Fruit fly (Drosophila melanogaster) whole organism, wandering third instar larva: ENCODE measurements around the gene Snoo.

Experiments used
- Abd-B ChIP-seq: fragments of >200 bp; optimal IDR thresholded peaks from 2 replicates; lab custom pipeline; 2017; ENCODE audit warnings: missing biosample characterization, missing genetic modification characterization
- CG32264 ChIP-seq: fragments of 200-800 bp; sonication (Bioruptor generic); optimal IDR thresholded peaks from 2 replicates; lab custom pipeline; 2016; ENCODE audit warnings: missing biosample characterization, missing genetic modification characterization
- CG9705 ChIP-seq: fragments of 200-800 bp; sonication (Bioruptor generic); optimal IDR thresholded peaks from 2 replicates; lab custom pipeline; 2018; ENCODE audit warnings: missing biosample characterization, mild to moderate bottlenecking, missing genetic modification characterization
- CrebA ChIP-seq: fragments of 200-800 bp; sonication (Bioruptor generic); optimal IDR thresholded peaks from 2 replicates; lab custom pipeline; 2016; ENCODE audit warnings: missing biosample characterization, mild to moderate bottlenecking, missing genetic modification characterization, borderline replicate concordance
- Dfd ChIP-seq: fragments of >200 bp; optimal IDR thresholded peaks from 2 replicates; lab custom pipeline; 2017; ENCODE audit warnings: missing biosample characterization, missing genetic modification characterization
- Dif ChIP-seq: fragments of 200-275, 200-300 bp; sonication (Bioruptor generic); optimal IDR thresholded peaks from 2 replicates; lab custom pipeline; 2018; ENCODE audit warnings: missing biosample characterization, missing genetic modification characterization; ENCODE audit not compliant: partially characterized antibody
- GATAd ChIP-seq: sonication (Bioruptor generic); optimal IDR thresholded peaks from 2 replicates; lab custom pipeline; 2016; ENCODE audit warnings: missing biosample characterization, missing genetic modification characterization
- HLH106 ChIP-seq: fragments of 200-800 bp; optimal IDR thresholded peaks from 3 replicates; lab custom pipeline; 2019; ENCODE audit warnings: missing biosample characterization, mild to moderate bottlenecking, missing genetic modification characterization, moderate library complexity
- Hnf4 ChIP-seq: fragments of 200-800 bp; sonication (Bioruptor generic); optimal IDR thresholded peaks from 2 replicates; lab custom pipeline; 2016; ENCODE audit warnings: missing biosample characterization, mild to moderate bottlenecking, missing genetic modification characterization
- Hr78 ChIP-seq: fragments of >200 bp; optimal IDR thresholded peaks from 2 replicates; lab custom pipeline; 2017; ENCODE audit warnings: missing biosample characterization, missing genetic modification characterization
- Hr83 ChIP-seq: fragments of 200-300 bp; sonication (Bioruptor generic); optimal IDR thresholded peaks from 2 replicates; lab custom pipeline; 2016; ENCODE audit warnings: missing biosample characterization, mild to moderate bottlenecking, missing genetic modification characterization, moderate library complexity; ENCODE audit not compliant: poor library complexity, severe bottlenecking
- Jra ChIP-seq: sonication (Bioruptor generic); optimal IDR thresholded peaks from 2 replicates; lab custom pipeline; 2016; ENCODE audit warnings: missing biosample characterization, missing genetic modification characterization
- Mio ChIP-seq: sonication (Bioruptor generic); optimal IDR thresholded peaks from 2 replicates; lab custom pipeline; 2016; ENCODE audit warnings: missing biosample characterization, missing genetic modification characterization
- Myc ChIP-seq: fragments of >200 bp; optimal IDR thresholded peaks from 2 replicates; lab custom pipeline; 2017
- N ChIP-seq: fragments of >200 bp; optimal IDR thresholded peaks from 2 replicates; lab custom pipeline; 2018; ENCODE audit warnings: missing biosample characterization, missing external identifiers, missing genetic modification characterization
- OdsH ChIP-seq: fragments of 200-800 bp; sonication (Bioruptor generic); optimal IDR thresholded peaks from 2 replicates; lab custom pipeline; 2016; ENCODE audit warnings: missing biosample characterization, mild to moderate bottlenecking, missing genetic modification characterization
- Rel ChIP-seq, 2 experiments: fragments of 200-800 bp; sonication (Bioruptor generic) in 1 of 2; optimal IDR thresholded peaks; 2 replicates in 1 of 2; 3 replicates in 1 of 2; lab custom pipeline; 2016 to 2019; ENCODE audit warnings: mild to moderate bottlenecking in 2 of 2, missing biosample characterization in 2 of 2, missing genetic modification characterization in 2 of 2, moderate library complexity in 1 of 2
- Sp1 ChIP-seq: fragments of 200-800 bp; sonication (Bioruptor generic); optimal IDR thresholded peaks from 3 replicates; lab custom pipeline; 2019; ENCODE audit warnings: missing biosample characterization, mild to moderate bottlenecking, missing genetic modification characterization, moderate library complexity
- Vsx2 ChIP-seq: fragments of 200-300, 225-300 bp; sonication (Bioruptor generic); optimal IDR thresholded peaks from 2 replicates; lab custom pipeline; 2018; ENCODE audit warnings: missing biosample characterization, missing genetic modification characterization; ENCODE audit not compliant: partially characterized antibody
- br ChIP-seq: fragments of 200-800 bp; sonication (Bioruptor generic); optimal IDR thresholded peaks from 2 replicates; lab custom pipeline; 2016; ENCODE audit warnings: missing biosample characterization, missing genetic modification characterization
- brk ChIP-seq: fragments of 200-800 bp; sonication (Bioruptor generic); optimal IDR thresholded peaks from 2 replicates; lab custom pipeline; 2016; ENCODE audit warnings: missing biosample characterization, mild to moderate bottlenecking, missing genetic modification characterization
- dl ChIP-seq, 2 experiments: fragments of 175-275, 200-275 bp in 1 of 2; fragments of 200-275 bp in 1 of 2; sonication (Bioruptor generic); optimal IDR thresholded peaks; lab custom pipeline; 2018; ENCODE audit warnings: mild to moderate bottlenecking in 2 of 2, missing biosample characterization in 2 of 2, missing genetic modification characterization in 2 of 2, moderate library complexity in 2 of 2; ENCODE audit not compliant: partially characterized antibody in 2 of 2, insufficient read depth in 1 of 2
- dmrt93B ChIP-seq: fragments of 200-800 bp; sonication (Bioruptor generic); optimal IDR thresholded peaks from 2 replicates; lab custom pipeline; 2018; ENCODE audit warnings: missing biosample characterization, mild to moderate bottlenecking, missing genetic modification characterization
- dsf ChIP-seq: sonication (Bioruptor generic); optimal IDR thresholded peaks from 2 replicates; lab custom pipeline; 2016; ENCODE audit warnings: missing biosample characterization, missing genetic modification characterization, borderline replicate concordance
- ey ChIP-seq: fragments of 200-800 bp; sonication (Bioruptor generic); optimal IDR thresholded peaks from 2 replicates; lab custom pipeline; 2016; ENCODE audit warnings: missing biosample characterization, missing genetic modification characterization
- foxo ChIP-seq, 2 experiments: fragments of 200-800 bp; sonication (Bioruptor generic); optimal IDR thresholded peaks; 2 replicates in 1 of 2; 3 replicates in 1 of 2; lab custom pipeline; 2016 to 2017; ENCODE audit warnings: missing biosample characterization in 2 of 2, missing genetic modification characterization in 2 of 2
- fru ChIP-seq: fragments of 200-800 bp; sonication (Bioruptor generic); optimal IDR thresholded peaks from 3 replicates; lab custom pipeline; 2016; ENCODE audit warnings: missing biosample characterization, mild to moderate bottlenecking, missing genetic modification characterization
- h ChIP-seq: fragments of 200-800 bp; sonication (Bioruptor generic); optimal IDR thresholded peaks from 3 replicates; lab custom pipeline; 2016; ENCODE audit warnings: missing biosample characterization, mild to moderate bottlenecking, missing genetic modification characterization
- jim ChIP-seq: fragments of 175-275, 200-325 bp; sonication (Bioruptor generic); optimal IDR thresholded peaks from 2 replicates; lab custom pipeline; 2016; ENCODE audit warnings: missing biosample characterization, mild to moderate bottlenecking, missing genetic modification characterization
- lola ChIP-seq: fragments of >200 bp; optimal IDR thresholded peaks from 2 replicates; lab custom pipeline; 2017; ENCODE audit warnings: missing biosample characterization, missing genetic modification characterization
- pan ChIP-seq: fragments of >200 bp; optimal IDR thresholded peaks from 2 replicates; lab custom pipeline; 2017
- psq ChIP-seq: fragments of 200-800 bp; sonication (Bioruptor generic); optimal IDR thresholded peaks from 3 replicates; lab custom pipeline; 2017; ENCODE audit warnings: missing biosample characterization, mild to moderate bottlenecking, missing genetic modification characterization, moderate library complexity
- rgr ChIP-seq: fragments of 200-800 bp; sonication (Bioruptor generic); optimal IDR thresholded peaks from 3 replicates; lab custom pipeline; 2016; ENCODE audit warnings: missing biosample characterization, mild to moderate bottlenecking, missing genetic modification characterization
- sage ChIP-seq: fragments of 200-800 bp; sonication (Bioruptor generic); optimal IDR thresholded peaks from 2 replicates; lab custom pipeline; 2016; ENCODE audit warnings: missing biosample characterization, mild to moderate bottlenecking, missing genetic modification characterization
- sv ChIP-seq: fragments of 200-800 bp; sonication (Bioruptor generic); optimal IDR thresholded peaks from 3 replicates; lab custom pipeline; 2016; ENCODE audit warnings: missing biosample characterization, missing genetic modification characterization
- tai ChIP-seq: sonication (Bioruptor generic); optimal IDR thresholded peaks from 2 replicates; lab custom pipeline; 2016; ENCODE audit warnings: missing biosample characterization, missing genetic modification characterization
- usp ChIP-seq: fragments of >200 bp; optimal IDR thresholded peaks from 2 replicates; lab custom pipeline; 2017; ENCODE audit warnings: missing biosample characterization, missing genetic modification characterization
- woc ChIP-seq: sonication (Bioruptor generic); optimal IDR thresholded peaks from 2 replicates; lab custom pipeline; 2016; ENCODE audit warnings: missing biosample characterization, mild to moderate bottlenecking, missing genetic modification characterization

Snoo gene

dm6 chr2L:7879292-7879894, 104.6 kb downstream of the Snoo start, which contains the start of gene spz3:
TSS of gene spz3 (minus strand) at chr2L:7879552.
- TF ChIP-seq Rel (GFP tag; optimal IDR thresholded peaks at IDR 0.05; lab: Kevin White, UChicago) = no peak
- TF ChIP-seq Rel (tag; optimal IDR thresholded peaks at IDR 0.05; lab: Kevin White, UChicago) = peak; percentile 35
- no peak for TF ChIP-seq Hnf4
- TF ChIP-seq jim (GFP tag; lab: Kevin White, UChicago) = no peak
- TF ChIP-seq CG9705 = no peak
- TF ChIP-seq Abd-B (GFP tag; lab: Kevin White, UChicago) = no peak
- TF ChIP-seq Dif (GFP tag; lab: Kevin White, UChicago) = peak; percentile 8
- TF ChIP-seq Jra (GFP tag; lab: Kevin White, UChicago) = no peak
- TF ChIP-seq CrebA (GFP tag; lab: Kevin White, UChicago) = peak; percentile 50
- TF ChIP-seq OdsH (GFP tag; lab: Kevin White, UChicago) = no peak
- peak; percentile 74 for TF ChIP-seq Sp1 (GFP tag; lab: Kevin White, UChicago)
- TF ChIP-seq psq (GFP tag; lab: Kevin White, UChicago) = no peak
- peak; percentile 25 for TF ChIP-seq h (GFP tag; lab: Kevin White, UChicago)
- no peak for TF ChIP-seq dl (GFP tag; optimal IDR thresholded peaks at IDR 0.05; lab: Kevin White, UChicago; ENCODE audit: insufficient read depth in 1 of 2, partially characterized antibody in 2 of 2)
- peak; percentile 13 for TF ChIP-seq sage (GFP tag; lab: Kevin White, UChicago)
- no peak for TF ChIP-seq brk (GFP tag; lab: Kevin White, UChicago)
- TF ChIP-seq CG32264 (GFP tag; lab: Kevin White, UChicago) = no peak
- TF ChIP-seq woc (GFP tag; lab: Kevin White, UChicago) = peak; percentile 2
- TF ChIP-seq Dfd (GFP tag; lab: Kevin White, UChicago) = no peak
- no peak for TF ChIP-seq Myc (lab: Kevin White, UChicago)
- no peak for TF ChIP-seq usp
- TF ChIP-seq foxo (GFP tag; optimal IDR thresholded peaks at IDR 0.05; lab: Kevin White, UChicago) = no peak
- TF ChIP-seq Mio (GFP tag; lab: Kevin White, UChicago) = no peak
- TF ChIP-seq sv (GFP tag; lab: Kevin White, UChicago) = no peak
- no peak for TF ChIP-seq GATAd (GFP tag; lab: Kevin White, UChicago)
- no peak for TF ChIP-seq br (GFP tag; lab: Kevin White, UChicago)
- no peak for TF ChIP-seq ey
- TF ChIP-seq Vsx2 (GFP tag; lab: Kevin White, UChicago) = no peak
- no peak for TF ChIP-seq HLH106 (tag; lab: Kevin White, UChicago)
- TF ChIP-seq lola (GFP tag; lab: Kevin White, UChicago) = no peak
- TF ChIP-seq rgr (GFP tag; lab: Kevin White, UChicago) = no peak
- TF ChIP-seq fru = no peak
- TF ChIP-seq Hr83 = no peak
- no peak for TF ChIP-seq Hr78
- TF ChIP-seq tai (GFP tag; lab: Kevin White, UChicago) = no peak
- no peak for TF ChIP-seq pan (lab: Kevin White, UChicago)
- no peak for TF ChIP-seq dmrt93B
- no peak for TF ChIP-seq dsf (GFP tag; lab: Kevin White, UChicago)
- no peak for TF ChIP-seq N (GFP tag; lab: Kevin White, UChicago)

DNA sequence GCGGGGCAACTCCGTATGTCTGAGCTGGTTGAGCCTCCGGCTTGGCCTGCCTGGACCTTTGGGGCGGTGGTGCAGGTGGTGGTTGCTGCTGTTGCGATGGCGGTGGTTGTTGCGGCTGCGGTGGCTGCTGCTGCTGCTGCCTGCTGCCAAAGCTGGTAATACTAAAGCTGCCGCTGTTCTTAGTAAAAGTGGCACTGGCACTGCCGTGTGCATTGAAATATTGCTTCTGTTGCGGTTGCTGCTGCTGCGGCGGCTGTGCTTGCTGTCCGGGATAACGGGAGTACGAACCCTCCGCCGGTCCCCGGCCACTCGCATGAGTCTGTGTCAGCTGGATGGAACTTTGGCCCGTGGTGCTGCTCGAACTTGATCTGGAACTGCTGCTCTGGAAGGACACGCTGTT, 105.6 kb downstream of the Snoo start:
- TF ChIP-seq Dfd (GFP tag; lab: Kevin White, UChicago) = peak; percentile 91
- no peak for TF ChIP-seq Rel (GFP tag; optimal IDR thresholded peaks at IDR 0.05; lab: Kevin White, UChicago)
- TF ChIP-seq Rel (tag; optimal IDR thresholded peaks at IDR 0.05; lab: Kevin White, UChicago) = no peak
- no peak for TF ChIP-seq woc (GFP tag; lab: Kevin White, UChicago)
